Worm (Caenorhabditis elegans) whole organism, midembryonic: Measurements from ENCODE around the gene str-262.

ENCODE experiments used
- cog-1 ChIP-seq: sonication (generic microtip); optimal IDR thresholded peaks from 2 replicates; lab custom pipeline; 2016; ENCODE audit warnings: missing genetic modification characterization, missing compliant biosample characterization
- flt-1 ChIP-seq: fragments of 200-800 bp; sonication (Bioruptor generic); IDR thresholded peaks from 2 replicates; pipeline ENCODE4 v1.3.6; 2022; ENCODE audit warnings: missing genetic modification characterization, missing compliant biosample characterization
- med-1 ChIP-seq: sonication (generic microtip); optimal IDR thresholded peaks from 2 replicates; lab custom pipeline; 2017; ENCODE audit warnings: missing genetic modification characterization, mild to moderate bottlenecking, missing compliant biosample characterization, antibody characterized with exemption, missing genetic modification reagents; ENCODE audit not compliant: insufficient read depth
- ztf-23 ChIP-seq: fragments of 200-800 bp; sonication (Bioruptor generic); IDR thresholded peaks from 2 replicates; pipeline ENCODE4 v1.3.6; 2022; ENCODE audit warnings: missing genetic modification reagents, missing genetic modification characterization, missing compliant biosample characterization

DNA sequence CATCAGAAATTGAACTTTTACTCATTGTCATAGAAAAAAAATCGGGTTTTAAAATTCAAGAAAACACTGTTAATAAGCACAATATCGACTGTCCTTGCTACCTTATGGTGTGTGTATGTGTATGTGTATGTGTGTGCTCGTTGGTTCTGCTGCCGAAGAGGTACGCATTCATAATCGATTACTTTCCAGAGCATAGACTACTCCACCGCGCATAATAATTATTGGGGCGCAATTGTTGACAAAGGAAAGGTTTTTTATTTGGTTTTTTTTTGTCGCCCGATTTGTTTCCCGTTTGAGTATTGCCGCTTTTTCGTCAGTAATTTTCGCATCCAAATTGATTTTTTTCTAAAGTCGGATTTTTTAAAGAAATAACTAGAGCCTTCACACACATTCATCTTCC, 8.7 kb upstream of the str-262 start, which contains the start of gene C05E4.15:
- no peak for TF ChIP-seq med-1
- TF ChIP-seq cog-1 (tag; lab: Kevin White, UChicago), result no peak
- TF ChIP-seq flt-1, result no peak
- TF ChIP-seq ztf-23 (GFP tag; lab: Robert Waterston, UW), result no peak
